Worm (Caenorhabditis elegans): Measurements from ENCODE around the gene T12A2.21.
A peak's percentile ranks its signal among the peaks of the same experiment; 100 is the strongest.

Gene T12A2.21

DNA sequence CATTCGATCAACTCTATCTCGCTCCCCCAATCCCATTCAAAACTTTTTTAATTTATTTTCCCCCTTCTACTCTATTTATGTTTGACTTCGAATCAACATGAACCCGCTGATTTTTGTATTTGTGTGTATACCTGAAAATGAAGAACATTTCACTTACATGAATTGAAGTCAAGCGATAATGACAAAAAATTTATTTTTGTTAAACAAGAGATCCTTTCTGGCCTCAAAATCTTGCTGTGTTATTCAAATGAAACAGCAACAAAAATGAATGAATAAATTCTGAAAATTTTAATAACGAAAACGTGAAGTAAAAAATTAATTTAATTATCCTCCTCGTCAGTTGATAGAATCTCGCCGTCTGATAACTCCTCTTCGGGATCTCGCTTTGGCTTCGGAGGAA lies 34.1 kb downstream of the T12A2.21 start:
- TF ChIP-seq unc-62 (GFP tag; optimal IDR thresholded peaks at IDR 0.05) (no peak), zag-1 (tag; optimal IDR thresholded peaks at IDR 0.05) (no peak), fos-1 (tag; optimal IDR thresholded peaks at IDR 0.05) (no peak), nhr-11 (tag; optimal IDR thresholded peaks at IDR 0.05) (no peak), unc-55 (GFP tag; optimal IDR thresholded peaks at IDR 0.05) (no peak), ceh-16 (tag; optimal IDR thresholded peaks at IDR 0.05) (no peak), Y55F3AM.14 (GFP tag; optimal IDR thresholded peaks at IDR 0.05) (no peak), ztf-11 (tag; optimal IDR thresholded peaks at IDR 0.05) (no peak), nhr-6 (tag; optimal IDR thresholded peaks at IDR 0.05) (no peak)

- TF ChIP-seq ZK546.5 (tag; optimal IDR thresholded peaks at IDR 0.05) (no peak), ztf-11 (tag; optimal IDR thresholded peaks at IDR 0.05) (no peak), mdl-1 (tag; optimal IDR thresholded peaks at IDR 0.05) (no peak), ceh-16 (tag; optimal IDR thresholded peaks at IDR 0.05) (no peak), alr-1 (tag; optimal IDR thresholded peaks at IDR 0.05) (no peak), nhr-12 (tag; optimal IDR thresholded peaks at IDR 0.05) (no peak), ztf-1 (GFP tag; conservative IDR thresholded peaks at IDR 0.05) (no peak), fos-1 (tag; optimal IDR thresholded peaks at IDR 0.05) (no peak), skn-1 (tag; optimal IDR thresholded peaks at IDR 0.05) (no peak), zag-1 (tag; optimal IDR thresholded peaks at IDR 0.05) (no peak), lin-11 (tag; optimal IDR thresholded peaks at IDR 0.05) (no peak), mab-5 (tag; optimal IDR thresholded peaks at IDR 0.05) (no peak), unc-62 (GFP tag; optimal IDR thresholded peaks at IDR 0.05) (no peak), gmeb-1 (tag; optimal IDR thresholded peaks at IDR 0.05) (no peak), egl-27 (tag; optimal IDR thresholded peaks at IDR 0.05) (no peak), lin-39 (tag; optimal IDR thresholded peaks at IDR 0.05) (no peak), peb-1 (tag; optimal IDR thresholded peaks at IDR 0.05) (no peak), lin-13 (GFP tag; optimal IDR thresholded peaks at IDR 0.05) (no peak), nhr-23 (tag; optimal IDR thresholded peaks at IDR 0.05) (no peak)
Measured at ce11 chrIII:6201325-6201724, 35.2 kb downstream of the T12A2.21 start.

DNA sequence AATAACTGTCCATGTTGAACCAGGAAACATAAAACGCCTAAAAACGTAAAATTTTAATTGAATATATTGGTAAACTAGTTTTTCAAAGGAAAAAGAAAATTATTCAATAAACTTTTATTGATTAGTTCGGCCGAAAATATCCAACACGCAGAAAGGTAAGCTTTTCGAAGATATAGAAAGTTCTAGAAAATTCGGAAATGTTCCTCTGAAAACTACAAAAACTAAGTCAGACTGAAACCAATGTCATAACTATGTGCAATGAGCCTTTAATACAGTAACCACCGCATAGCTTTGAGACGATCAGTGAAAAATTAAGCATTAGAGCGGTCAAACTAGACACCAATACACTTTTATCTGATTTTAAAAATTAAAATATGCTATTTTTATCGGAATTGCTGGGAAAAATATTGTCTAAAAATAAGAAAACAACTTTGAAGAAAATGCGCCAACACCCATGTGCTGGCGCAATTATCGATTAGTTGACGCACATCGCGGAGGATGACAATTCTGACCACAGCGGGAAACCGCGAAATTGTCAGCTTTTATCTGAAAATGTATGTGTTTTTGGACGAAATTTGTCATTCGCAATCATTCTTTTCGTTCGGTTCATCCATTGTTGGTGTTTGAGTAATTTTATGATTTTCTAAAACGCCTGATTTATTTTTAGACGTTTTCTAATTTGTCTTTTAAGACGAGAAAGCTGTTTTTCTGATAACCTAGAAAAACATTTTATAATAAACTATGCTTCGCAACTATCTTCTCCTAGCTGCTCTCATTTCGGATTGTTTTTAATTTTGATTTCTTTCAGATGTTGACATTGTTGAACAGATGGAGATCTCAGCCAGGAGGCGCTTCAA lies 37.9 kb downstream of the T12A2.21 start, which contains the start of the genes C23G10.7 and rpn-2:
Gene C23G10.7 (minus strand): TSS at position 37 of the 857 bp plus-strand sequence.
Gene rpn-2 (plus strand): TSS at position 807 of the 857 bp plus-strand sequence.
- TF ChIP-seq nhr-21 (tag; optimal IDR thresholded peaks at IDR 0.05) = peak; percentile 20
- no peak for TF ChIP-seq nhr-6 (tag; optimal IDR thresholded peaks at IDR 0.05)
- TF ChIP-seq nhr-129 (tag; optimal IDR thresholded peaks at IDR 0.05) = peak; percentile 49
- peak; percentile 45 for TF ChIP-seq lin-13 (GFP tag; optimal IDR thresholded peaks at IDR 0.05)
- TF ChIP-seq elt-1 (tag; optimal IDR thresholded peaks at IDR 0.05) = no peak
- TF ChIP-seq lin-11 (tag; optimal IDR thresholded peaks at IDR 0.05) = peak; percentile 50
- peak; percentile 27 for TF ChIP-seq ama-1 (optimal IDR thresholded peaks at IDR 0.05)
- peak; percentile 19 for TF ChIP-seq egl-27 (tag; optimal IDR thresholded peaks at IDR 0.05)
- TF ChIP-seq sma-9 (GFP tag; optimal IDR thresholded peaks at IDR 0.05) = peak; percentile 71
- no peak for TF ChIP-seq sma-9 (tag; optimal IDR thresholded peaks at IDR 0.05)
- TF ChIP-seq crh-2 (tag; optimal IDR thresholded peaks at IDR 0.05) = peak; percentile 46
- no peak for TF ChIP-seq zag-1 (tag; optimal IDR thresholded peaks at IDR 0.05)
- no peak for TF ChIP-seq nhr-237 (tag; optimal IDR thresholded peaks at IDR 0.05)
- peak; percentile 39 for TF ChIP-seq fos-1 (tag; optimal IDR thresholded peaks at IDR 0.05)
- TF ChIP-seq skn-1 (tag; optimal IDR thresholded peaks at IDR 0.05) = peak; percentile 95
- peak; percentile 87 for TF ChIP-seq C34F6.9 (tag; optimal IDR thresholded peaks at IDR 0.05)
- peak; percentile 73 for TF ChIP-seq gmeb-1 (tag; optimal IDR thresholded peaks at IDR 0.05)
- peak; percentile 61 for TF ChIP-seq nhr-25 (tag; optimal IDR thresholded peaks at IDR 0.05)
- TF ChIP-seq ztf-1 (GFP tag; conservative IDR thresholded peaks at IDR 0.05) = no peak
- peak; percentile 49 for TF ChIP-seq F13H6.1 (tag; optimal IDR thresholded peaks at IDR 0.05)
- TF ChIP-seq sma-3 (GFP tag; optimal IDR thresholded peaks at IDR 0.05) = peak; percentile 44
- TF ChIP-seq unc-55 (GFP tag; optimal IDR thresholded peaks at IDR 0.05) = no peak
- TF ChIP-seq mab-5 (tag; optimal IDR thresholded peaks at IDR 0.05) = peak; percentile 3
- TF ChIP-seq lsy-2 (tag; optimal IDR thresholded peaks at IDR 0.05) = peak; percentile 76 to 88

DNA sequence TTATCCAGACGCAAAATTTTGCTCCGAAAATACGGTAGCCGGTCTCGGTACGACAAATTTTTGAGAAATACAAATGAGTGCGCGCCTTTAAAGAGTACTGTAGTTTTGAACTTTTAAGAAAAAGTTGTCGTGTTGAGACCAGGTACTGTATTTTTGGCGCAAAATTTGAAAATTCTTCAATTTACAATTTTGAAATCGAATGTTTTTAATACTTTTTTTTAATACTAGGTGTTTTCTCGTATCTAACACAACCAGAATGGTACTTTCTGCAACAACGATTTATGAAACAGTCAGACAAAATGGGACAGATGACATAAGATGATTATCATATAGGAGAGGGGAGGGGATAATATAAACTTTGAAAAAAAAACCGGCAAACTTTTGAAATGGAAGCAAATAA lies 40.8 kb downstream of the T12A2.21 start:
- TF ChIP-seq sma-9 (GFP tag; optimal IDR thresholded peaks at IDR 0.05) (no peak), sma-9 (tag; optimal IDR thresholded peaks at IDR 0.05) (no peak), aly-2 (tag; optimal IDR thresholded peaks at IDR 0.05) (no peak), nhr-12 (tag; optimal IDR thresholded peaks at IDR 0.05) (no peak), peb-1 (tag; optimal IDR thresholded peaks at IDR 0.05) (no peak), crh-2 (tag; optimal IDR thresholded peaks at IDR 0.05) (no peak), nhr-237 (tag; optimal IDR thresholded peaks at IDR 0.05) (no peak), elt-1 (tag; optimal IDR thresholded peaks at IDR 0.05) (no peak), mdl-1 (tag; optimal IDR thresholded peaks at IDR 0.05) (no peak)
